Fruit fly (Drosophila melanogaster) S2 (cell line): ENCODE measurements around the gene CG6184.

Source experiments
- CG8478 ChIP-seq: fragments of >200 bp; optimal IDR thresholded peaks from 2 replicates; lab custom pipeline; 2018
- CTCF ChIP-seq, 2 experiments: fragments of >200 bp; optimal IDR thresholded peaks; 2 replicates each; lab custom pipeline; 2018

DNA sequence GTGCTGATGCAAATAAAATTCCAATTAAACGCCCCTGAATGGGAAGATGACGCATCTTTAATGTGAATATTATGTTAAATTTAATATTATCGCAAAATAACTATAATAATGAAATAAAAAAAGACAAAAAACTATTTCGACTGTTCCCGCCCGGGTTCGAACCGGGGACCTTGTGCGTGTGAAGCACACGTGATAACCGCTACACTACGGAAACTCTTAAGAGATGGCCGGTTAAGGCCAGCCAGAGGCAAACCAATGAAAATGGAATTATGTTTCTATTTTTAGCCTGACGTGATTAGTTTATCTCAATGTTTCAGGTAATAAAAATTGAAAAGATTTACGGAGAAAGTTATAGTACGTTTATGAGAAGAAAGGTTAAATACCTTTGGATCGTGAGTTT is 14.5 kb upstream of the CG6184 start:
- TF ChIP-seq CG8478 (lab: Kevin White, UChicago): no peak
- no peak for TF ChIP-seq CTCF (optimal IDR thresholded peaks at IDR 0.05; lab: Kevin White, UChicago)
